Worm (Caenorhabditis elegans): ENCODE results near the gene T04G9.7.

DNA sequence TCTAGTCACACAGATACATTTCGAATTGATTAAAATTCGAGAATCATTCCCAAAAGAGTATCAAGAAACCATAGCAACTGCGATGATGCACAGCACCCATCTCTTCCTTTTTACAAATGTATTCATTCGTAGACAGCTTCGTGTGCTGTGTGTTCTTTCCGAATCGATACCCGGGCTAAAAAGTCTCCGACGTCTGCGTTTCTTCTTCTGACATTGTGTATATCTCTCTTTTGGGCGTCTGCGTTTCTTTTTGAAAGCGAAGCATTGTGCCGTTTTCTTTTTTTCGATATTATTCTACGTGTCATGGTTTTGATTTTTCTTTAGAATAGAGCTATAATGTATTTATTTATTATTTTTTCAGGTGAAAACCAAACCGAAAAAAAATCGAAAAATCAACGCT, 17.4 kb downstream of the T04G9.7 start, which contains the start of gene attf-5:
- no peak for TF ChIP-seq F57A8.1 (GFP tag; optimal IDR thresholded peaks at IDR 0.05)
- no peak for TF ChIP-seq F23B12.7 (tag; optimal IDR thresholded peaks at IDR 0.05; ENCODE audit: insufficient read depth)
- TF ChIP-seq snpc-4 (GFP tag; optimal IDR thresholded peaks at IDR 0.05), result no peak
- no peak for TF ChIP-seq snpc-4 (tag; optimal IDR thresholded peaks at IDR 0.05)
- no peak for TF ChIP-seq rpc-1 (optimal IDR thresholded peaks at IDR 0.05)
- no peak for TF ChIP-seq rpc-1 (tag; optimal IDR thresholded peaks at IDR 0.05)
- TF ChIP-seq tbx-9 (tag; optimal IDR thresholded peaks at IDR 0.05; ENCODE audit: borderline replicate concordance), result no peak
- no peak for TF ChIP-seq hmg-20 (GFP tag; IDR thresholded peaks at IDR 0.05)
- TF ChIP-seq ceh-79 (tag; optimal IDR thresholded peaks at IDR 0.05), result no peak
- TF ChIP-seq ztf-28 (GFP tag; IDR thresholded peaks at IDR 0.05), result no peak
- TF ChIP-seq lsy-27 (tag; optimal IDR thresholded peaks at IDR 0.05; ENCODE audit: borderline replicate concordance, insufficient read depth), result no peak
